Worm (Caenorhabditis elegans): ENCODE measurements around the gene chtl-1.
A peak's percentile ranks its signal among the peaks of the same experiment; 100 is the strongest.

chtl-1 gene

DNA sequence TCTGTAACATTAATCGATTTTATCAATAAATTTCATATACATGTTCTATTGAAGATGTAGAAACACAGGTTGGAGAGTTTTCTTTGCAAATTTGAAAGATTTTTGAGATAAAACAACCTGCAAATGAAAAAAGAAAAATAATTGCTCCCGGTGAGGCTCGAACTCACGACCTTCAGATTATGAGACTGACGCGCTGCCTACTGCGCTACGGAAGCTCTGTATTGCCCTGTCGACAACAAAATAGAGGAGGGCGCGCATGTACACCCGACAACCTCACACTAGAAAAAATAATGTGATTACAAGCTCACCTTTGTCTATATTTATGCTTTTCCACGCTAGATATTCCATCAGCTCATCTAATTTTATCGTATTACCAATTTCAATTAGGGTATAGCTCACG is 43.1 kb upstream of the chtl-1 start (continued):
- TF ChIP-seq nhr-85 (tag): peak; percentile 70
- no peak for TF ChIP-seq unc-62 (GFP tag; optimal IDR thresholded peaks at IDR 0.05)
- no peak for TF ChIP-seq Y116A8C.19 (tag; optimal IDR thresholded peaks at IDR 0.05; ENCODE audit: borderline replicate concordance)
- peak; percentile 16 for TF ChIP-seq nhr-20 (tag; optimal IDR thresholded peaks at IDR 0.05)
- no peak for TF ChIP-seq unc-98 (GFP tag; IDR thresholded peaks at IDR 0.05)
- TF ChIP-seq aha-1 (tag; optimal IDR thresholded peaks at IDR 0.05): no peak
- no peak for TF ChIP-seq skn-1 (tag; optimal IDR thresholded peaks at IDR 0.05)
- no peak for TF ChIP-seq nhr-76 (tag; optimal IDR thresholded peaks at IDR 0.05)
- TF ChIP-seq unc-30 (tag; optimal IDR thresholded peaks at IDR 0.05): no peak
- no peak for TF ChIP-seq ceh-82 (tag; optimal IDR thresholded peaks at IDR 0.05)
- TF ChIP-seq hpl-2 (GFP tag; optimal IDR thresholded peaks at IDR 0.05): no peak
- TF ChIP-seq ceh-90 (tag; optimal IDR thresholded peaks at IDR 0.05): no peak
- no peak for TF ChIP-seq zip-4 (GFP tag; optimal IDR thresholded peaks at IDR 0.05)
- TF ChIP-seq ces-1 (GFP tag; optimal IDR thresholded peaks at IDR 0.05): no peak
- TF ChIP-seq sox-4 (tag; optimal IDR thresholded peaks at IDR 0.05): no peak
- TF ChIP-seq grh-1 (GFP tag; IDR thresholded peaks at IDR 0.05): no peak
- no peak for TF ChIP-seq elt-2 (tag; optimal IDR thresholded peaks at IDR 0.05)
- TF ChIP-seq lir-3 (tag; optimal IDR thresholded peaks at IDR 0.05; ENCODE audit: poor library complexity): no peak
- no peak for TF ChIP-seq egl-13 (tag; optimal IDR thresholded peaks at IDR 0.05)
- TF ChIP-seq nhr-19 (GFP tag; conservative IDR thresholded peaks at IDR 0.05): peak; percentile 25; the same call in 1 of the 2 replicates
- TF ChIP-seq ceh-8 (GFP tag; optimal IDR thresholded peaks at IDR 0.05): no peak
- no peak for TF ChIP-seq fkh-4 (tag; optimal IDR thresholded peaks at IDR 0.05; ENCODE audit: borderline replicate concordance)
- 0 out of 2 replicates have a peak, but pooled peaks have one; percentile 16 for TF ChIP-seq ceh-88 (GFP tag; IDR thresholded peaks at IDR 0.05)
- TF ChIP-seq nhr-77 (tag; optimal IDR thresholded peaks at IDR 0.05): no peak

DNA sequence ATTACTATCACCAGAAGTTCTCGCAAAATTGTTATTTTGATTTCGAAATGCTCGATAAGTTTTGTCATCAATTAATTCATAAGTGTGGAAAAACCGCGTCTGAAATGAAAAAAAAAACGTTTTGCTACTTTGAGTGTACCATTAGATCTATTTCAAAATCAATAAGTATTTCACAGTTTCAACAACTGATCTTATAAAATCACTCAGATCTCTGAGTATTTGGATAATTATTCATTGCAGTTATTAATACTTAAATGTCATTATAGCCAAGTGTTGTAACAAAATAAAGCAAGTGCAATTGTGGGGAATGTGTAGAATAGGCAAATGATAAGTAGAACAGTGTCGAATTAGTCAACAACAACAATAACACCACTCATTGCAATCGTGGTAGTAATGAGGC is 42.2 kb upstream of the chtl-1 start, which contains the start of gene C03F11.4:
Gene C03F11.4 (minus strand): TSS at position 101 of the 400 bp plus-strand sequence.
- TF ChIP-seq pax-3 (tag; optimal IDR thresholded peaks at IDR 0.05): no peak
- TF ChIP-seq ceh-90 (tag; optimal IDR thresholded peaks at IDR 0.05): no peak
- TF ChIP-seq nhr-47 (tag; optimal IDR thresholded peaks at IDR 0.05): no peak
- TF ChIP-seq nhr-28 (tag; optimal IDR thresholded peaks at IDR 0.05): no peak
- TF ChIP-seq fos-1 (tag; optimal IDR thresholded peaks at IDR 0.05): no peak
- TF ChIP-seq lsy-2 (tag; optimal IDR thresholded peaks at IDR 0.05): no peak
- TF ChIP-seq ceh-82 (tag; optimal IDR thresholded peaks at IDR 0.05): no peak
- no peak for TF ChIP-seq ceh-63 (GFP tag; optimal IDR thresholded peaks at IDR 0.05)
- TF ChIP-seq unc-130 (tag; optimal IDR thresholded peaks at IDR 0.05): no peak
- no peak for TF ChIP-seq hlh-17 (GFP tag; optimal IDR thresholded peaks at IDR 0.05; ENCODE audit: borderline replicate concordance)
- no peak for TF ChIP-seq unc-86 (tag; optimal IDR thresholded peaks at IDR 0.05)

DNA sequence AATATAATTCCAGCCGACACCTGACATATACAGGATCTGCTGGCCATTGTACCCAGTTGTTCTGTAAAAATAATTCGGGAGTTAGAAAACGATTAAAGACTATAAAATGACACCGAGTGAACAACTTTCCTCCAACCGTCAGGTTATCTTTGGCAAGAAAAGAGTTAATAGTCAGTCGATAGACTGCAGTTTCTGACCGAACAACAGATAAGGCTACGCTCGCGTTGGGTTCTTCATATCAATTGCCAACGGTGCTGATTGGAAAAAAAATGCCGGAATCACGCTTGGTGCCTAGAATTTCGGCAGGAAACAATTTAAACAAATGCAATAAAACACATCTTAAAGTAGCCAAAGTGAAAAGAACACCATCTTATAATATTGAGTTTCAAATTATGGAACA is 36.4 kb upstream of the chtl-1 start, which contains the start of gene scav-1:
Gene scav-1 (minus strand): TSS at position 61 of the 400 bp plus-strand sequence.
- no peak for TF ChIP-seq fkh-10 (GFP tag; optimal IDR thresholded peaks at IDR 0.05)
- TF ChIP-seq elt-2 (tag; optimal IDR thresholded peaks at IDR 0.05): peak; percentile 34

DNA sequence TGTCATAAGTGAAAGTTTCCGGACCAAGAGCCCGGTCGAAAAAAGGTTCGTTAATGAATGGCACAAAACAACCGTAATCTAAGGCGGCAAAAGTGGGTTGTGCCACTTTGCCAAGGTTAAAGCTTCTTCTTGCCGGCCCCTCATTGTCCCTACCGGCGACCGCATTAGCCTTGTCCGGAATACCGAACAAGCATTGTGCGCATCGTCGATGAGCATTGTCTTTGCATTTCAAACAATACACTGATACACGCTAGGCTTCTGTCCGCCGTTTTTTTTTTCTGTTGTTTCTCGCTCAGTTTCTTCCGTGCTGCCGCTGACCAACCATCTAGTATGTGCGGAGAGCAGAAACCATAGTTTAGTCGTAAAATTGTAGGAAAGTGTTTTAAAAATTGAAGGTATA is 33.2 kb upstream of the chtl-1 start, which contains the start of gene C03F11.2:
Gene C03F11.2 (minus strand): TSS at position 101 of the 400 bp plus-strand sequence.
- no peak for TF ChIP-seq lir-3 (tag; optimal IDR thresholded peaks at IDR 0.05; ENCODE audit: poor library complexity)
- TF ChIP-seq nhr-84 (tag; optimal IDR thresholded peaks at IDR 0.05): no peak
- TF ChIP-seq fkh-4 (tag; optimal IDR thresholded peaks at IDR 0.05; ENCODE audit: borderline replicate concordance): no peak
- TF ChIP-seq efl-3 (GFP tag; optimal IDR thresholded peaks at IDR 0.05): no peak
- no peak for TF ChIP-seq pqm-1 (tag; optimal IDR thresholded peaks at IDR 0.05)
- TF ChIP-seq xbp-1 (tag; optimal IDR thresholded peaks at IDR 0.05): no peak
- TF ChIP-seq ztf-11 (tag; optimal IDR thresholded peaks at IDR 0.05): no peak
- no peak for TF ChIP-seq ama-1 (optimal IDR thresholded peaks at IDR 0.05)
- TF ChIP-seq nhr-47 (tag; optimal IDR thresholded peaks at IDR 0.05): no peak
- no peak for TF ChIP-seq nhr-20 (tag; optimal IDR thresholded peaks at IDR 0.05)
- no peak for TF ChIP-seq ztf-4 (tag; optimal IDR thresholded peaks at IDR 0.05)
- no peak for TF ChIP-seq nhr-28 (tag; optimal IDR thresholded peaks at IDR 0.05)
- TF ChIP-seq nhr-71 (tag; optimal IDR thresholded peaks at IDR 0.05): no peak
- TF ChIP-seq Y116A8C.19 (tag; optimal IDR thresholded peaks at IDR 0.05; ENCODE audit: borderline replicate concordance): no peak
